Fruit fly (Drosophila melanogaster): ENCODE data around the gene CG32572.

CG32572 gene

DNA sequence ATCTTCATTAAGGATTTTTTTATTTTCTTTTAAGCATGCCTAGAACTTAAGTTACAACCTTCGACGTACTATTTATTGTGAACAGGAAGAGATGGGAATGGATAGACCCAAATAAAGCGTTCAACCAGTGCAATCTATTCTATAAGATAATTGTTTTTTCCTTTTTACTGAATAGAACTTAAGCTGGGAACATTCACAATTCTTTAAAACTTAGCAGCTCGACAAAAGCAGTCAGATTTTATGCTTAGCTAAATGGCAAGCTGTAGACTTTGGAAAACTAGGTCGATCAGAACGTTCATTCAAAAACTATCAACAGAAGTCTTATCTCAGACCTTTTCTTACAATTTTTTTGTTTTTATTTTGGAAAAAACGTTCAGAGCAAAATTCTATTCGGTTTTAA is 10.0 kb upstream of the CG32572 start, which contains the start of gene CG13008:
CG13008 (plus strand) TSS at position 301 of the 400 bp plus-strand sequence.
- TF ChIP-seq CG4360 (GFP tag; IDR thresholded peaks at IDR 0.05): no peak
- no peak for TF ChIP-seq tap (tag; optimal IDR thresholded peaks at IDR 0.05)
- TF ChIP-seq CG12769 (tag; optimal IDR thresholded peaks at IDR 0.05): no peak
- TF ChIP-seq Ssrp (tag; optimal IDR thresholded peaks at IDR 0.05): no peak
- TF ChIP-seq CG9817 (tag; optimal IDR thresholded peaks at IDR 0.05): no peak

DNA sequence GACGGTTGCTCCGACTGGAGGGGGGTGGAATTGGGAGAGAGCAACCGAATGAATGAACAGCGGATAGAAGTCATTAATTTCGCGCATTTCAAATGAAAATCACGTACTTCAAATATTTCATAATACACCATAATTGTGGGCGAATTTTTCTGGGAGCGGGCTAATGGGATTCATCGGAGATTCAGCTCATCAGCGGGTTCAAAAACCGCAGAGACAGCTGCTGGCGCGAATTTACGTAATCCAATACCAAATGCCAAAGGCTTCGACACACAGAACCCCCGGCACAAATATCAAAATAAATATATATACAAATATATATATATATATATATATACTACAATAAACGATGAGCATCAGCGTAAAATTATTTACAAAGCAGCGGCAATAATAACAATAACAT is 4.3 kb upstream of the CG32572 start:
- TF ChIP-seq CG14014 (GFP tag; IDR thresholded peaks at IDR 0.05): no peak
- no peak for TF ChIP-seq chinmo (GFP tag; IDR thresholded peaks at IDR 0.05; ENCODE audit: partially characterized antibody)
- no peak for TF ChIP-seq Adf1 (GFP tag; IDR thresholded peaks at IDR 0.05)
- no peak for TF ChIP-seq CG17912 (GFP tag; optimal IDR thresholded peaks at IDR 0.05)
- no peak for TF ChIP-seq CG9797 (GFP tag; optimal IDR thresholded peaks at IDR 0.05)

DNA sequence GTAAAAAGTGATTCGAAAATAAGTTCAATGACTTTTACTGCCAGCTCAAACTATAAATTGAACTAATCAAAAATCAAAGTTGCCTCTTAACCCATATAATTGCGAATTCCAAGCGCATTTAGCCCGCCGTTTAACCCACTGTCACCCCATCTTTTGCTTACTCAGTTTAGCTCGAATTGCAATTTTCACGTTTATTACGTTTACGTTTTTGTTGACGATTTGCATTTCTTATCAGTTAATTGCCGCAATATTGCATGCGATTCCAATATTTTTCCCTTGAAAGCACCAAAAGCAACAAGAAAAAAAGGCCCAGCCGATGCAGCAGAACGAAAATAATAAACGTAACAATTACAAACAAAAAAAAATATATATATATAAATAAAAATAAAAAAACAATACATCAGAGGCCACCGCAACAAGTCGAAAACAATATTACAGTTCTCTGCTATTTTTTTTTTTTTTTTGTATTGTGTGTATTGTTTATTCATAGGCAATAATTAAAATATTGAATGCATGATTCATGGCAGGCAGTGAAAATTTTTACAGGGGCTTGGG is 2.7 kb upstream of the CG32572 start:
- peak; percentile 6 for TF ChIP-seq lbe (GFP tag; optimal IDR thresholded peaks at IDR 0.05)
- no peak for TF ChIP-seq Oaz (GFP tag; IDR thresholded peaks at IDR 0.05)

DNA sequence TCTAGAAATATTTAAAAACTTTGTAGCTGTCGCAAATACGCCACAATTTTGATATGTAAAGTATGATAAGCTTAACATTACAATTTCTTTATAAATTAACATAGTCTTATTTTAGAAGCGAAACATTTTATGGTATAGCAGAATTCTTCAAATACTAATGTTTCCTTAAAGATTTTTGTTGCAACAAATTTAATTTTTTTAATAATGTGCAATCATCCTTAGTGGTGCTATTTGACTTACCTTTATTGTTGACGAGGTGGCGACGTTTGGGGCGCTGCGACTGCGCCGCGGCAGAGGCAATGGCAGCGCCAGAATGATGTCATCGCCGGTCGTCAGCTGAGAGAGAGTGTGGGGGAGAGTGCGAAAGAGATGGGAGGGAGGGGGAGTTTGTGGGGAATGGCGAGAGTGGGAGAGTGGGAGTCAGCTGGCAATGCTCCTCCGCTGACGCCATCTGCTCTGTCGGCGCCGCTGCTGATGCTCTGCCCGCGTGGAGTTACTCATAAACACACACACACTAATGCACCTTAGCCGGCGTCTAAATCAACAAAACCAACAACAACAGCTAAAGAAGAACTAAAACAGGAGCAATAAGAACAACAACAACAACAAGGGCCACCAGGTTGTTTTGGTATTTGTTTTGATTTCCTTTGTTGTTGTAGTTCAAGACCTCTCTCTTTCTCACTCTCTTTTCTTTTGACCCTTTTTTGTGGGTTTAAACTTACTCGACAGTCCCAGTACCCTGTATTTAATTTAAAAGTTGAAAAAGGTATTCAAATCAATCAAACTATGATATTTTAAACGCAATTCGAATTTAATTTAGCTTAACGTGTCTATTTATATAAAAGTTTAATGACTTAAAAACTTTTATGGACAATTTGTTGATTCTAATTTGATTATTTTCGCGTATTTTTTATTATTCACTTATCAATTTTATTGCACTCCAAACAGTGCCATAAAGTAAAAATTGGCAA is 2.5 kb downstream of the CG32572 start:
- TF ChIP-seq Optix (GFP tag; IDR thresholded peaks at IDR 0.05) (no peak), CG32532 (GFP tag; IDR thresholded peaks at IDR 0.05) (peak; percentile 80), Blimp-1 (GFP tag; optimal IDR thresholded peaks at IDR 0.05) (peak; percentile 52), CG3847 (GFP tag; IDR thresholded peaks at IDR 0.05) (peak; percentile 58), lab (GFP tag; optimal IDR thresholded peaks at IDR 0.05) (peak; percentile 78), Antp (GFP tag; optimal IDR thresholded peaks at IDR 0.05) (peak; percentile 4), CG6254 (GFP tag; optimal IDR thresholded peaks at IDR 0.05) (no peak), Fer1 (GFP tag; optimal IDR thresholded peaks at IDR 0.05) (peak; percentile 67), fd64A (GFP tag; optimal IDR thresholded peaks at IDR 0.05) (no peak), CG30020 (tag; optimal IDR thresholded peaks at IDR 0.05) (no peak), da (GFP tag; optimal IDR thresholded peaks at IDR 0.05) (peak; percentile 11), CG6175 (GFP tag; IDR thresholded peaks at IDR 0.05) (no peak), lbe (GFP tag; optimal IDR thresholded peaks at IDR 0.05) (no peak), Scr (GFP tag; IDR thresholded peaks at IDR 0.05; ENCODE audit: partially characterized antibody) (no peak), kni (GFP tag; optimal IDR thresholded peaks at IDR 0.05) (no peak), odd (GFP tag; optimal IDR thresholded peaks at IDR 0.05) (peak; percentile 44), CG33213 (GFP tag; optimal IDR thresholded peaks at IDR 0.05) (no peak), CG2120 (GFP tag; optimal IDR thresholded peaks at IDR 0.05) (peak; percentile 86), pum (GFP tag; optimal IDR thresholded peaks at IDR 0.05) (peak; percentile 10), HHEX (GFP tag; optimal IDR thresholded peaks at IDR 0.05) (peak; percentile 64), stwl (tag; optimal IDR thresholded peaks at IDR 0.05) (no peak), dan (GFP tag; IDR thresholded peaks at IDR 0.05) (no peak), CG12769 (tag; optimal IDR thresholded peaks at IDR 0.05) (peak; percentile 38), CG30403 (GFP tag; optimal IDR thresholded peaks at IDR 0.05) (peak; percentile 83), CG32772 (GFP tag; IDR thresholded peaks at IDR 0.05) (peak; percentile 67), nerfin-1 (tag; optimal IDR thresholded peaks at IDR 0.05) (peak; percentile 1), sr (GFP tag; IDR thresholded peaks at IDR 0.05) (peak; percentile 39; the same call in 1 of the 3 replicates), Ssrp (tag; optimal IDR thresholded peaks at IDR 0.05) (peak; percentile 79), bab2 (GFP tag; optimal IDR thresholded peaks at IDR 0.05) (no peak), CG17359 (tag; optimal IDR thresholded peaks at IDR 0.05) (peak; percentile 45), CG7963 (GFP tag; IDR thresholded peaks at IDR 0.05; ENCODE audit: partially characterized antibody) (no peak), CG2129 (GFP tag; IDR thresholded peaks at IDR 0.05; ENCODE audit: partially characterized antibody) (no peak), CG14965 (GFP tag; optimal IDR thresholded peaks at IDR 0.05; ENCODE audit: borderline replicate concordance) (no peak)
